Fruit fly (Drosophila melanogaster) Kc167 (cell line): Measurements from ENCODE around the gene Inx7.

ENCODE experiments used
- Myc ChIP-seq: fragments of >200 bp; optimal IDR thresholded peaks from 2 replicates; lab custom pipeline; 2017; ENCODE audit warnings: missing external identifiers
- Sin3A ChIP-seq: fragments of >200 bp; optimal IDR thresholded peaks from 2 replicates; lab custom pipeline; 2018; ENCODE audit warnings: missing external identifiers
- h ChIP-seq: fragments of >200 bp; optimal IDR thresholded peaks from 3 replicates; lab custom pipeline; 2018; ENCODE audit warnings: missing external identifiers

dm6 chrX:7014931-7015428, 21.6 kb upstream of the Inx7 start:
- TF ChIP-seq h (lab: Kevin White, UChicago) (no peak), Myc (no peak), Sin3A (lab: Kevin White, UChicago) (no peak)
